Fruit fly (Drosophila melanogaster) whole organism, prepupa: Measurements from ENCODE around the gene CG9147.

Experiments
- Blimp-1 ChIP-seq: fragments of 200-800 bp; sonication (Bioruptor generic); optimal IDR thresholded peaks from 3 replicates; lab custom pipeline; 2017; ENCODE audit warnings: missing biosample characterization, missing genetic modification characterization, mild to moderate bottlenecking, moderate library complexity, missing genetic modification reagents
- CG10631 ChIP-seq: fragments of 200-800 bp; sonication (Bioruptor generic); optimal IDR thresholded peaks from 2 replicates; lab custom pipeline; 2016; ENCODE audit warnings: missing biosample characterization, missing genetic modification characterization
- CG11294 ChIP-seq: fragments of 200-800 bp; sonication (Bioruptor generic); IDR thresholded peaks from 2 replicates; pipeline ENCODE4 v1.3.6; 2022; ENCODE audit warnings: missing biosample characterization, missing genetic modification characterization
- CG11762 ChIP-seq: fragments of 200-800 bp; sonication (Bioruptor generic); optimal IDR thresholded peaks from 3 replicates; lab custom pipeline; 2016; ENCODE audit warnings: missing biosample characterization, missing genetic modification characterization; ENCODE audit not compliant: insufficient read depth
- CG11902 ChIP-seq: fragments of 200-800 bp; sonication (Bioruptor generic); optimal IDR thresholded peaks from 3 replicates; lab custom pipeline; 2016; ENCODE audit warnings: missing biosample characterization, missing genetic modification characterization
- CG16779 ChIP-seq: fragments of 200-800 bp; sonication (Bioruptor generic); optimal IDR thresholded peaks from 3 replicates; lab custom pipeline; 2017; ENCODE audit warnings: missing biosample characterization, mild to moderate bottlenecking, missing genetic modification characterization
- CG31627 ChIP-seq: fragments of 200-800 bp; sonication (Bioruptor generic); optimal IDR thresholded peaks from 3 replicates; lab custom pipeline; 2016; ENCODE audit warnings: missing biosample characterization, missing genetic modification characterization
- CG32006 ChIP-seq: fragments of 200-800 bp; sonication (Bioruptor generic); optimal IDR thresholded peaks from 3 replicates; lab custom pipeline; 2017; ENCODE audit warnings: missing biosample characterization, mild to moderate bottlenecking, missing genetic modification characterization
- CG34406 ChIP-seq: fragments of 200-800 bp; sonication (Bioruptor generic); optimal IDR thresholded peaks from 3 replicates; lab custom pipeline; 2016; ENCODE audit warnings: missing biosample characterization, missing genetic modification characterization
- CG3919 ChIP-seq: fragments of 200-800 bp; sonication (Bioruptor generic); optimal IDR thresholded peaks from 3 replicates; lab custom pipeline; 2016; ENCODE audit warnings: missing biosample characterization, missing genetic modification characterization
- CG4318 ChIP-seq: fragments of 200-800 bp; sonication (Bioruptor generic); optimal IDR thresholded peaks from 3 replicates; lab custom pipeline; 2017; ENCODE audit warnings: missing biosample characterization, mild to moderate bottlenecking, missing genetic modification characterization
- CG6163 ChIP-seq: fragments of 200-800 bp; sonication (Bioruptor generic); IDR thresholded peaks from 3 replicates; pipeline ENCODE4 v1.3.6; 2022; ENCODE audit warnings: missing biosample characterization, missing genetic modification characterization
- CG6276 ChIP-seq: fragments of 200-800 bp; sonication (Bioruptor generic); optimal IDR thresholded peaks from 2 replicates; lab custom pipeline; 2017; ENCODE audit warnings: missing biosample characterization, mild to moderate bottlenecking, missing genetic modification characterization
- CG6792 ChIP-seq: fragments of 200-800 bp; sonication (Bioruptor generic); optimal IDR thresholded peaks from 3 replicates; lab custom pipeline; 2016; ENCODE audit warnings: missing biosample characterization, missing genetic modification characterization
- CG6808 ChIP-seq: fragments of 200-800 bp; sonication (Bioruptor generic); optimal IDR thresholded peaks from 3 replicates; lab custom pipeline; 2017; ENCODE audit warnings: missing biosample characterization, missing genetic modification characterization, mild to moderate bottlenecking, moderate library complexity, missing genetic modification reagents
- CG6854 ChIP-seq: fragments of 200-800 bp; sonication (Bioruptor generic); optimal IDR thresholded peaks from 2 replicates; lab custom pipeline; 2017; ENCODE audit warnings: missing biosample characterization, mild to moderate bottlenecking, missing genetic modification characterization
- CG7368 ChIP-seq: fragments of 200-800 bp; sonication (Bioruptor generic); optimal IDR thresholded peaks from 3 replicates; lab custom pipeline; 2016; ENCODE audit warnings: missing biosample characterization, missing genetic modification characterization
- CG8119 ChIP-seq: fragments of 200-800 bp; sonication (Bioruptor generic); IDR thresholded peaks from 3 replicates; pipeline ENCODE4 v1.3.6; 2022; ENCODE audit warnings: missing biosample characterization, missing genetic modification characterization
- CG8632 ChIP-seq: fragments of 200-800 bp; sonication (Bioruptor generic); optimal IDR thresholded peaks from 3 replicates; lab custom pipeline; 2016; ENCODE audit warnings: missing biosample characterization, missing genetic modification characterization
- Eip75B ChIP-seq: fragments of 200-800 bp; sonication (Bioruptor generic); optimal IDR thresholded peaks from 3 replicates; lab custom pipeline; 2016; ENCODE audit warnings: missing biosample characterization, missing genetic modification characterization
- Eip78C ChIP-seq: fragments of 200-800 bp; sonication (Bioruptor generic); peaks from one replicate; lab custom pipeline; 2016; ENCODE audit warnings: missing biosample characterization, missing genetic modification characterization
- Eip93F ChIP-seq: fragments of 200-800 bp; sonication (Bioruptor generic); optimal IDR thresholded peaks from 2 replicates; lab custom pipeline; 2016; ENCODE audit warnings: missing biosample characterization, mild to moderate bottlenecking, missing genetic modification characterization
- Ets96B ChIP-seq: fragments of 200-800 bp; optimal IDR thresholded peaks from 2 replicates; lab custom pipeline; 2019; ENCODE audit warnings: missing biosample characterization, mild to moderate bottlenecking, missing genetic modification characterization, moderate library complexity
- Hr38 ChIP-seq: sonication (Bioruptor generic); optimal IDR thresholded peaks from 2 replicates; lab custom pipeline; 2016; ENCODE audit warnings: missing biosample characterization, missing genetic modification characterization
- Hr39 ChIP-seq: fragments of 200-800 bp; sonication (Bioruptor generic); optimal IDR thresholded peaks from 2 replicates; lab custom pipeline; 2016; ENCODE audit warnings: missing biosample characterization, missing genetic modification characterization
- Hr4 ChIP-seq: fragments of 200-800 bp; sonication (Bioruptor generic); optimal IDR thresholded peaks from 3 replicates; lab custom pipeline; 2016; ENCODE audit warnings: missing biosample characterization, missing genetic modification characterization
- Lpt ChIP-seq: fragments of 200-800 bp; sonication (Bioruptor generic); optimal IDR thresholded peaks from 3 replicates; lab custom pipeline; 2016; ENCODE audit warnings: missing biosample characterization, missing genetic modification characterization
- Met ChIP-seq: fragments of 200-800 bp; sonication (Bioruptor generic); optimal IDR thresholded peaks from 3 replicates; lab custom pipeline; 2016; ENCODE audit warnings: missing biosample characterization, missing genetic modification characterization
- Smox ChIP-seq: fragments of 200-800 bp; sonication (Bioruptor generic); optimal IDR thresholded peaks from 3 replicates; lab custom pipeline; 2016; ENCODE audit warnings: missing biosample characterization, missing genetic modification characterization
- Sox102F ChIP-seq: fragments of 200-800 bp; sonication (Bioruptor generic); optimal IDR thresholded peaks from 2 replicates; lab custom pipeline; 2016; ENCODE audit warnings: missing biosample characterization, mild to moderate bottlenecking, missing genetic modification characterization
- Sox14 ChIP-seq: fragments of 200-800 bp; sonication (Bioruptor generic); optimal IDR thresholded peaks from 3 replicates; lab custom pipeline; 2016; ENCODE audit warnings: missing biosample characterization, missing genetic modification characterization
- Sox15 ChIP-seq: fragments of 200-800 bp; sonication (Bioruptor generic); optimal IDR thresholded peaks from 3 replicates; lab custom pipeline; 2016; ENCODE audit warnings: missing biosample characterization, missing genetic modification characterization
- achi ChIP-seq: fragments of 200-800 bp; sonication (Bioruptor generic); optimal IDR thresholded peaks from 3 replicates; lab custom pipeline; 2016; ENCODE audit warnings: missing biosample characterization, missing genetic modification characterization
- acj6 ChIP-seq: fragments of 200-800 bp; sonication (Bioruptor generic); optimal IDR thresholded peaks from 3 replicates; lab custom pipeline; 2016; ENCODE audit warnings: missing biosample characterization, missing genetic modification characterization
- cyc ChIP-seq: fragments of 200-800 bp; sonication (Bioruptor generic); optimal IDR thresholded peaks from 3 replicates; lab custom pipeline; 2016; ENCODE audit warnings: missing biosample characterization, missing genetic modification characterization
- dsx ChIP-seq: fragments of 200-800 bp; optimal IDR thresholded peaks from 3 replicates; lab custom pipeline; 2019; ENCODE audit warnings: missing biosample characterization, mild to moderate bottlenecking, missing genetic modification characterization, moderate library complexity; ENCODE audit not compliant: poor library complexity, severe bottlenecking
- eg ChIP-seq: fragments of 200-800 bp; sonication (Bioruptor generic); IDR thresholded peaks from 3 replicates; pipeline ENCODE4 v1.3.6; 2022; ENCODE audit warnings: missing biosample characterization, missing genetic modification characterization
- esn ChIP-seq: fragments of 200-800 bp; sonication (Bioruptor generic); optimal IDR thresholded peaks from 2 replicates; lab custom pipeline; 2016; ENCODE audit warnings: missing biosample characterization, mild to moderate bottlenecking, missing genetic modification characterization, moderate library complexity
- fd59A ChIP-seq: fragments of 200-800 bp; sonication (Bioruptor generic); optimal IDR thresholded peaks from 2 replicates; lab custom pipeline; 2017; ENCODE audit warnings: missing biosample characterization, mild to moderate bottlenecking, missing genetic modification characterization, missing genetic modification reagents
- fd85E ChIP-seq: fragments of 200-800 bp; sonication (Bioruptor generic); optimal IDR thresholded peaks from 3 replicates; lab custom pipeline; 2016; ENCODE audit warnings: missing biosample characterization, missing genetic modification characterization
- fkh ChIP-seq: fragments of 200-800 bp; sonication (Bioruptor generic); optimal IDR thresholded peaks from 3 replicates; lab custom pipeline; 2017; ENCODE audit warnings: missing biosample characterization, mild to moderate bottlenecking, missing genetic modification characterization, moderate library complexity
- lz ChIP-seq: fragments of 200-800 bp; sonication (Bioruptor generic); optimal IDR thresholded peaks from 3 replicates; lab custom pipeline; 2016; ENCODE audit warnings: missing biosample characterization, missing genetic modification characterization
- net ChIP-seq: fragments of 200-800 bp; sonication (Bioruptor generic); optimal IDR thresholded peaks from 3 replicates; lab custom pipeline; 2016; ENCODE audit warnings: missing biosample characterization, missing genetic modification characterization
- salr ChIP-seq, 2 experiments: fragments of 200-800 bp; sonication (Bioruptor generic); optimal IDR thresholded peaks; 3 replicates each; lab custom pipeline; 2016 to 2018; ENCODE audit warnings: missing biosample characterization in 2 of 2, missing genetic modification characterization in 2 of 2, mild to moderate bottlenecking in 1 of 2
- ss ChIP-seq, 2 experiments: fragments of 200-800 bp; sonication (Bioruptor generic); optimal IDR thresholded peaks; 2 replicates in 1 of 2; 3 replicates in 1 of 2; lab custom pipeline; 2017 to 2018; ENCODE audit warnings: mild to moderate bottlenecking in 2 of 2, missing biosample characterization in 2 of 2, missing genetic modification characterization in 2 of 2, moderate library complexity in 1 of 2
- topi ChIP-seq: fragments of 200-800 bp; sonication (Bioruptor generic); optimal IDR thresholded peaks from 3 replicates; lab custom pipeline; 2016; ENCODE audit warnings: missing biosample characterization, missing genetic modification characterization

CG9147 gene

dm6 chr2L:6022793-6023192 lies 43.0 kb upstream of the CG9147 start (continued):
- TF ChIP-seq esn, result peak; percentile 33
- TF ChIP-seq topi (GFP tag; lab: Kevin White, UChicago), result peak; percentile 60
- peak; percentile 10 for TF ChIP-seq CG7368
- peak; percentile 33 for TF ChIP-seq CG11762 (GFP tag; lab: Kevin White, UChicago)
- TF ChIP-seq Lpt (GFP tag; lab: Kevin White, UChicago), result peak; percentile 38
- no peak for TF ChIP-seq fd85E (GFP tag; lab: Kevin White, UChicago)
- TF ChIP-seq CG8119 (GFP tag; lab: Robert Waterston, UW), result no peak
- peak; percentile 85 to 89 for TF ChIP-seq ss (GFP tag; optimal IDR thresholded peaks at IDR 0.05; lab: Kevin White, UChicago)
- peak; percentile 92 for TF ChIP-seq Eip78C
- peak; percentile 42 for TF ChIP-seq CG31627 (GFP tag; lab: Kevin White, UChicago)
- no peak for TF ChIP-seq fkh (GFP tag; lab: Kevin White, UChicago)
- 0 out of 3 replicates have a peak, but pooled peaks have one; percentile 28 for TF ChIP-seq eg
- TF ChIP-seq CG6792 (GFP tag; lab: Kevin White, UChicago), result peak; percentile 54
- peak; percentile 27 for TF ChIP-seq CG16779
- TF ChIP-seq Met (GFP tag; lab: Kevin White, UChicago), result peak; percentile 59
- peak; percentile 51 for TF ChIP-seq CG8632 (GFP tag; lab: Kevin White, UChicago)
- TF ChIP-seq Sox15, result peak; percentile 58
- TF ChIP-seq CG10631 (GFP tag; lab: Kevin White, UChicago), result peak; percentile 64
- TF ChIP-seq CG11902, result peak; percentile 78
- TF ChIP-seq Hr38 (GFP tag; lab: Kevin White, UChicago), result no peak
- no peak for TF ChIP-seq CG4318 (GFP tag; lab: Kevin White, UChicago)
- no peak for TF ChIP-seq CG11294 (GFP tag; lab: Robert Waterston, UW)
- TF ChIP-seq CG32006 (GFP tag; lab: Kevin White, UChicago), result peak; percentile 63
- TF ChIP-seq Eip75B (GFP tag; lab: Kevin White, UChicago), result peak; percentile 53
- TF ChIP-seq Eip93F (GFP tag; lab: Kevin White, UChicago), result peak; percentile 15
- peak; percentile 27 for TF ChIP-seq Hr39 (GFP tag; lab: Kevin White, UChicago)
- TF ChIP-seq achi (GFP tag; lab: Kevin White, UChicago), result peak; percentile 75
- TF ChIP-seq, all 60 proteins: peak for 49

DNA sequence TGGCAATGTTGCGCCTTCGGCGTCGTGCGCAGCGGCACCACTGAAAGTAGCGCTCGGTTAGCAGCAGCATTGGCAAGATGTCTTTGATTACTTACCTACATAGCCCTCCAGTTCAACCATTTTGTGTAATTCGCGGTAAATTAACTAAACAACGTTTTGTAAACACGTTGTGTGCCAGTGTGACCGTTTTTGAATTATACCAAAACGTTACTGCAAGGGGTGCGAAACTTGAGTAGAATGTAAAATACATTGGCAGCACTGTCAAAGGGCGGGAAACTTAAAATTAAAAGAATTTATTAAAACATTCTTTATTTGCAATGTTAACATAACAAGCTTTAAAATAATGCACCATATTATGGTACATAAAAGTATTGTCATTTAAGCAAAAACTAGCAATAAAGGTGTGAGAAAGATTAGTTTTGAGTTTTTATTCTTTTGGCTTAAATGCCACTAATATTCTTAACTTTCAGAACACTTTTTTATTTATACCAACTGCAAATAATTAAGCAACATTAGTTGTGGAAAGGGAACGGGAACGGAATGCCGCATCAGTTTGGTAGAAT lies 41.4 kb upstream of the CG9147 start, which contains the start of gene CG9107:
CG9107 (minus strand) TSS at position 195 of the 563 bp plus-strand sequence.
- TF ChIP-seq Hr4 (no peak), Sox15 (no peak), CG16779 (no peak), fkh (GFP tag; lab: Kevin White, UChicago) (peak; percentile 78), CG6808 (peak; percentile 100), acj6 (GFP tag; lab: Kevin White, UChicago) (no peak), CG10631 (GFP tag; lab: Kevin White, UChicago) (no peak), CG6792 (GFP tag; lab: Kevin White, UChicago) (no peak)

- peak; percentile 18 for TF ChIP-seq achi (GFP tag; lab: Kevin White, UChicago)
- no peak for TF ChIP-seq lz (GFP tag; lab: Kevin White, UChicago)
- no peak for TF ChIP-seq Sox102F (GFP tag; lab: Kevin White, UChicago)
- no peak for TF ChIP-seq salr (GFP tag; optimal IDR thresholded peaks at IDR 0.05; lab: Kevin White, UChicago)
- no peak for TF ChIP-seq Lpt (GFP tag; lab: Kevin White, UChicago)
- peak; percentile 7 for TF ChIP-seq CG31627 (GFP tag; lab: Kevin White, UChicago)
- TF ChIP-seq CG6276 (GFP tag; lab: Kevin White, UChicago), result no peak
- TF ChIP-seq Hr39 (GFP tag; lab: Kevin White, UChicago), result peak; percentile 15
- TF ChIP-seq CG34406 (GFP tag; lab: Kevin White, UChicago), result no peak
- TF ChIP-seq Ets96B (tag; lab: Kevin White, UChicago), result no peak
- no peak for TF ChIP-seq CG11762 (GFP tag; lab: Kevin White, UChicago)
- TF ChIP-seq CG32006 (GFP tag; lab: Kevin White, UChicago), result peak; percentile 37
- TF ChIP-seq dsx (GFP tag; lab: Kevin White, UChicago), result no peak
- TF ChIP-seq Sox14 (GFP tag; lab: Kevin White, UChicago), result no peak
- no peak for TF ChIP-seq fd59A
- TF ChIP-seq Blimp-1 (GFP tag; lab: Kevin White, UChicago), result no peak
- TF ChIP-seq net, result no peak
- TF ChIP-seq CG3919 (GFP tag; lab: Kevin White, UChicago), result peak; percentile 5
- TF ChIP-seq Sox15, result no peak
- peak; percentile 21; the same call in 1 of the 3 replicates for TF ChIP-seq CG6163 (GFP tag; lab: Robert Waterston, UW)
- no peak for TF ChIP-seq Smox
- no peak for TF ChIP-seq cyc (GFP tag; lab: Kevin White, UChicago)
- TF ChIP-seq CG16779, result no peak
- TF ChIP-seq CG6808, result no peak
- no peak for TF ChIP-seq fkh (GFP tag; lab: Kevin White, UChicago)
- TF ChIP-seq CG6854, result no peak
- no peak for TF ChIP-seq CG8632 (GFP tag; lab: Kevin White, UChicago)
These were observed 37.1 kb upstream of the CG9147 start for dm6 chr2L:6028712-6029111.
